Worm (Caenorhabditis elegans) whole organism, young adult: ENCODE data around the gene alh-7.

ENCODE experiments used
- D2030.7 ChIP-seq: fragments of 200-800 bp; sonication (Bioruptor generic); IDR thresholded peaks from 2 replicates; pipeline ENCODE4 v1.3.6; 2022; ENCODE audit warnings: missing genetic modification reagents, missing genetic modification characterization, missing compliant biosample characterization
- pha-4 ChIP-seq: fragments of 150-350 bp; sonication (generic microtip); optimal IDR thresholded peaks from 2 replicates; lab custom pipeline; 2014; ENCODE audit warnings: missing biosample characterization, missing genetic modification reagents, missing genetic modification characterization

DNA sequence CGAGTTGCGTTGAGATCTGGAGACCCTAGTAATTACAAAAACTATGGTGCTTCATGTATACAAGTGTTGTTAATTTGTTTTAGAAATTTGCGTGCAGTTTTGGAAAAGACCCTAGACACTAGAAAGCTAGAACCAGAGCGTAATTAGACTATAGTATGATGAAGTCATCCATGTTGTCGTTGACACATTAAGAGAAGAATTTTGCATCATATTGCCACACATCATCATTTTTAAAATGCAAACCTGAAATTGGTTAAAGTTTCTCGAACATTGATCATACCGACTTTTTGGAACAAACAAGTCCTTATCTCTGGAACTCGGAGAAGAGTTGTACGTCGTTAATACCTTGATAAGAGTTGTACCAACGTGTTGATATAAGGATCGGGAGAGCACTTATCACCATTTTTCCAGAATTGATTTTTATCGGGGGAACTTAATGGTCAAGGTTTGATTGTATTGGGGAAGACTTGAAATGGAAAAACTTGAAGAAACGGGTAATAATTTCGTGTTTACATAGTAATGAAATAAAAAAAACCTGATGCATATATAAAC lies 23.7 kb downstream of the alh-7 start:
- TF ChIP-seq D2030.7 (GFP tag; lab: Robert Waterston, UW) = no peak
- TF ChIP-seq pha-4 = no peak
